Fruit fly (Drosophila melanogaster): ENCODE data around the gene CG5149.

CG5149 gene

dm6 chr2L:7436492-7437324, 48.7 kb upstream of the CG5149 start (continued):
- TF ChIP-seq CG17361 (GFP tag; IDR thresholded peaks at IDR 0.05): peak; percentile 42; the same call in 2 of the 3 replicates
- TF ChIP-seq fd64A (GFP tag; optimal IDR thresholded peaks at IDR 0.05): peak; percentile 65
- TF ChIP-seq Aef1 (GFP tag; IDR thresholded peaks at IDR 0.05): no peak; the same call in 2 of the 3 replicates
- peak; percentile 83 for TF ChIP-seq Dbx (GFP tag; IDR thresholded peaks at IDR 0.05)
- no peak for TF ChIP-seq hbn (GFP tag; IDR thresholded peaks at IDR 0.05; ENCODE audit: partially characterized antibody)
- TF ChIP-seq CG14710 (tag; optimal IDR thresholded peaks at IDR 0.05): peak; percentile 19
- TF ChIP-seq slp2 (GFP tag; optimal IDR thresholded peaks at IDR 0.05): peak; percentile 54
- TF ChIP-seq BEAF-32 (GFP tag; optimal IDR thresholded peaks at IDR 0.05): no peak
- peak; percentile 86 for TF ChIP-seq bcd (GFP tag; optimal IDR thresholded peaks at IDR 0.05)
- TF ChIP-seq Dip3 (GFP tag; optimal IDR thresholded peaks at IDR 0.05): peak; percentile 39
- peak; percentile 80 for TF ChIP-seq nau (GFP tag; optimal IDR thresholded peaks at IDR 0.05)
- no peak for TF ChIP-seq Elba2 (GFP tag; optimal IDR thresholded peaks at IDR 0.05)
- TF ChIP-seq CG11560 (tag; IDR thresholded peaks at IDR 0.05): no peak
- no peak for TF ChIP-seq br (optimal IDR thresholded peaks at IDR 0.05)
- peak; percentile 67 for TF ChIP-seq CG9932 (GFP tag; IDR thresholded peaks at IDR 0.05)
- TF ChIP-seq CG10543 (GFP tag; optimal IDR thresholded peaks at IDR 0.05): peak; percentile 92
- TF ChIP-seq CG43689 (GFP tag; IDR thresholded peaks at IDR 0.05): peak; percentile 80
- no peak for TF ChIP-seq Rx (GFP tag; IDR thresholded peaks at IDR 0.05)
- no peak for TF ChIP-seq CG10959 (GFP tag; IDR thresholded peaks at IDR 0.05)
- TF ChIP-seq ap (GFP tag; IDR thresholded peaks at IDR 0.05): 0 out of 2 replicates have a peak, but pooled peaks have one; percentile 20
- TF ChIP-seq CG11696 (GFP tag; IDR thresholded peaks at IDR 0.05): peak; percentile 66
- TF ChIP-seq CG8359 (GFP tag; optimal IDR thresholded peaks at IDR 0.05; ENCODE audit: borderline replicate concordance): no peak
- TF ChIP-seq CG1832 (GFP tag; optimal IDR thresholded peaks at IDR 0.05): no peak
- peak; percentile 56 for TF ChIP-seq CG7556 (GFP tag; optimal IDR thresholded peaks at IDR 0.05)
- TF ChIP-seq CG17568 (GFP tag; optimal IDR thresholded peaks at IDR 0.05): peak; percentile 79
- peak; percentile 89 for TF ChIP-seq otp (GFP tag; IDR thresholded peaks at IDR 0.05)
- TF ChIP-seq CG15073 (GFP tag; optimal IDR thresholded peaks at IDR 0.05): peak; percentile 21
- TF ChIP-seq sqz (GFP tag; optimal IDR thresholded peaks at IDR 0.05): peak; percentile 55
- peak; percentile 78 for TF ChIP-seq CG2120 (GFP tag; optimal IDR thresholded peaks at IDR 0.05)
- peak; percentile 91 for TF ChIP-seq CG15514 (GFP tag; optimal IDR thresholded peaks at IDR 0.05)
- TF ChIP-seq CG31365 (tag; optimal IDR thresholded peaks at IDR 0.05): peak; percentile 41
- peak; percentile 77 for TF ChIP-seq oc (tag; optimal IDR thresholded peaks at IDR 0.05)
- peak; percentile 68 for TF ChIP-seq CG3281 (GFP tag; optimal IDR thresholded peaks at IDR 0.05)
- TF ChIP-seq tio (GFP tag; optimal IDR thresholded peaks at IDR 0.05): peak; percentile 68
- TF ChIP-seq CG1792 (GFP tag; optimal IDR thresholded peaks at IDR 0.05): peak; percentile 80
- peak; percentile 66 for TF ChIP-seq CG11504 (tag; optimal IDR thresholded peaks at IDR 0.05)
- no peak for TF ChIP-seq CG6654 (GFP tag; optimal IDR thresholded peaks at IDR 0.05)
- TF ChIP-seq CG30020 (tag; optimal IDR thresholded peaks at IDR 0.05): no peak
- peak; percentile 14 for TF ChIP-seq Xbp1 (GFP tag; optimal IDR thresholded peaks at IDR 0.05)
- TF ChIP-seq CG2712 (tag; optimal IDR thresholded peaks at IDR 0.05): no peak
- no peak for TF ChIP-seq usp (GFP tag; optimal IDR thresholded peaks at IDR 0.05)
- peak; percentile 11 for TF ChIP-seq en (GFP tag; optimal IDR thresholded peaks at IDR 0.05)
- TF ChIP-seq sisA (GFP tag; IDR thresholded peaks at IDR 0.05): peak; percentile 31; the same call in 1 of the 2 replicates
- peak; percentile 93 for TF ChIP-seq CG34376 (GFP tag; optimal IDR thresholded peaks at IDR 0.05)
- no peak for TF ChIP-seq hb (GFP tag; IDR thresholded peaks at IDR 0.05; ENCODE audit: partially characterized antibody)
- peak; percentile 77 for TF ChIP-seq CG3407 (GFP tag; optimal IDR thresholded peaks at IDR 0.05)
- no peak for TF ChIP-seq Stat92E (GFP tag; optimal IDR thresholded peaks at IDR 0.05)
- TF ChIP-seq CG2202 (tag; optimal IDR thresholded peaks at IDR 0.05): no peak
- TF ChIP-seq CG33213 (GFP tag; optimal IDR thresholded peaks at IDR 0.05): peak; percentile 79

Data from whole organism, embryonic.